Worm (Caenorhabditis elegans): ENCODE results near the gene lin-24.
"Not testable (repeated sequence)": the region's sequence is repeated elsewhere in the genome, so short reads cannot be mapped to it uniquely, and the experiment has no call there.

ce11 chrIV:12178235-12178634 is 48.9 kb downstream of the lin-24 start, which contains the start of gene nlr-1:
- not testable (repeated sequence) for TF ChIP-seq lin-15B (tag; optimal IDR thresholded peaks at IDR 0.05); pha-4 (tag; optimal IDR thresholded peaks at IDR 0.05); nhr-28 (tag; optimal IDR thresholded peaks at IDR 0.05); ztf-11 (tag; optimal IDR thresholded peaks at IDR 0.05); R02D3.7 (tag; optimal IDR thresholded peaks at IDR 0.05); unc-39 (tag; optimal IDR thresholded peaks at IDR 0.05); ZK546.5 (tag; optimal IDR thresholded peaks at IDR 0.05); nhr-77 (tag; optimal IDR thresholded peaks at IDR 0.05); egl-5 (tag; optimal IDR thresholded peaks at IDR 0.05); nhr-12 (tag; optimal IDR thresholded peaks at IDR 0.05); mml-1 (tag; optimal IDR thresholded peaks at IDR 0.05); fkh-10 (GFP tag; optimal IDR thresholded peaks at IDR 0.05); skn-1 (tag; optimal IDR thresholded peaks at IDR 0.05); aly-2 (tag; optimal IDR thresholded peaks at IDR 0.05)
